Fruit fly (Drosophila melanogaster): ENCODE results near the gene CG44257.

dm6 chr3R:17254029-17254428 lies 11.0 kb upstream of the CG44257 start, which contains the start of gene CG44259:
- TF ChIP-seq Pif1B (GFP tag; optimal IDR thresholded peaks at IDR 0.05) (no peak), rn (GFP tag; IDR thresholded peaks at IDR 0.05) (no peak), EcR (GFP tag; optimal IDR thresholded peaks at IDR 0.05) (no peak), CG9948 (tag; optimal IDR thresholded peaks at IDR 0.05) (no peak), CG34367 (tag; optimal IDR thresholded peaks at IDR 0.05) (no peak), CG13204 (GFP tag; optimal IDR thresholded peaks at IDR 0.05) (no peak), CG8159 (tag; optimal IDR thresholded peaks at IDR 0.05) (no peak), CG15710 (tag; optimal IDR thresholded peaks at IDR 0.05) (no peak)

All from whole organism, pupa.